Fruit fly (Drosophila melanogaster) whole organism, pupa: ENCODE measurements around the gene how.

ENCODE experiments used
- CG14655 ChIP-seq: fragments of 200-800 bp; sonication (Bioruptor generic); optimal IDR thresholded peaks from 3 replicates; lab custom pipeline; 2017; ENCODE audit warnings: mild to moderate bottlenecking, missing biosample characterization, missing genetic modification reagents, missing genetic modification characterization
- CG15710 ChIP-seq: fragments of 200-800 bp; sonication (Bioruptor generic); optimal IDR thresholded peaks from 2 replicates; lab custom pipeline; 2018; ENCODE audit warnings: missing biosample characterization, mild to moderate bottlenecking, missing genetic modification characterization, moderate library complexity
- CG17806 ChIP-seq: fragments of 200-800 bp; sonication (Bioruptor generic); optimal IDR thresholded peaks from 2 replicates; lab custom pipeline; 2018; ENCODE audit warnings: missing biosample characterization, mild to moderate bottlenecking, missing genetic modification characterization, moderate library complexity
- CG8301 ChIP-seq: fragments of 200-800 bp; sonication (Bioruptor generic); optimal IDR thresholded peaks from 2 replicates; lab custom pipeline; 2018; ENCODE audit warnings: missing biosample characterization, mild to moderate bottlenecking, missing genetic modification characterization

dm6 chr3R:22046723-22047122, 4.7 kb downstream of the how start:
- TF ChIP-seq CG15710 (tag; lab: Kevin White, UChicago): no peak
- no peak for TF ChIP-seq CG17806
- no peak for TF ChIP-seq CG14655
- TF ChIP-seq CG8301 (tag; lab: Kevin White, UChicago): no peak
